Comparison of ENCODE assay signal across 1 fruit fly cellular context in the genomic region with DNA sequence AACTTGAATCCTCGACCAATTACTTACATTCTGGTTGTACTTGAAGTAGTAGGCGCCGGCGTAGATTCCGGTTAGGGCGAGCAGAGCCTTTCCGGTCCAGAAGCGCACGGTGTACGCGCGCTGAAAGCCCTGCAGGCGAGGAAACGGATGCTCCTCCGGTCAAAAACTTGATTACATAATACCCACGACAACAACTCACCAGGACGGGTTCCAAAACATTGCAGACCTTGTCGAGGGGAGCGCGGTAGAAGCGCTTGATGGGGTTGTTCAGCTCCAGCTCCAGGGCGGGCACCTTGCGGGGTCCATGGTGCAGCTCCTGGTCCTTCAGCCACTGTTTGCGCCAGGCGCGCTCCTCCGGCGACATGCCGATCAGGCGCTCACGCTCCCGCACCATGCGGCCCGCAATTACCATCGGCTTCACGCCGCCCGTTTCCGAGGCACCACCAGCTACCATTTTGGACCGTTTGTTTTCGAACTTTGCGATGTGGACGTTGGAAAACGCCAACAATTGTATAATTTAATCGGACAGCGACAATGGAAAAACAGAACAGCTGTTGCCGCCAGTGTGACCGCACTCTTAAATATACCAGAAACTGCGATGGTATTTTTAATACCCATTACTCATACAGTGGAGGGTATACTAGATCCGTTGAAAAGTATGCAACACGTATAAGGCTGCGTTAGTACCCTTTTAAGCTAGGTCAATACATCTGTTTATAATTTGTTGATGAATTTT.
A peak's percentile ranks its signal among the peaks of the same experiment; 100 is the strongest.
TF ChIP-seq lines count a peak whose summit lies in the region.

A gene (minus strand): TSS at position 556 of the 736 bp plus-strand sequence.

TF ChIP-seq in whole organism, embryonic, 481 proteins besides CTCF, POLR2A, EP300 and RAD21 (continued from another document):
- peak; percentile 57 for TF ChIP-seq E2f2 (GFP tag; IDR thresholded peaks at IDR 0.05; lab: Robert Waterston, UW)
- no peak for TF ChIP-seq crc (GFP tag; optimal IDR thresholded peaks at IDR 0.05; lab: Kevin White, UChicago)
- no peak for TF ChIP-seq CG14860 (GFP tag; IDR thresholded peaks at IDR 0.05; lab: Robert Waterston, UW; ENCODE audit: partially characterized antibody)
- no peak for TF ChIP-seq prd (optimal IDR thresholded peaks at IDR 0.05; lab: Kevin White, UChicago)
- TF ChIP-seq prd (GFP tag; IDR thresholded peaks at IDR 0.05; lab: Robert Waterston, UW), result no peak; the same call in 2 of the 3 replicates
- no peak for TF ChIP-seq tup (GFP tag; optimal IDR thresholded peaks at IDR 0.05; lab: Kevin White, UChicago)
- TF ChIP-seq CG32767 (GFP tag; IDR thresholded peaks at IDR 0.05; lab: Robert Waterston, UW), result 0 out of 2 replicates have a peak, but pooled peaks have one; percentile 31
- TF ChIP-seq lov (optimal IDR thresholded peaks at IDR 0.05; lab: Kevin White, UChicago), result no peak
- no peak for TF ChIP-seq lov (GFP tag; IDR thresholded peaks at IDR 0.05; lab: Robert Waterston, UW)
- peak; percentile 43 for TF ChIP-seq Atf-2 (GFP tag; optimal IDR thresholded peaks at IDR 0.05; lab: Kevin White, UChicago)
- TF ChIP-seq Ssrp (tag; optimal IDR thresholded peaks at IDR 0.05; lab: Kevin White, UChicago), result no peak
- TF ChIP-seq NFAT (GFP tag; IDR thresholded peaks at IDR 0.05; lab: Robert Waterston, UW), result peak; percentile 72
- TF ChIP-seq CG17328 (GFP tag; IDR thresholded peaks at IDR 0.05; lab: Robert Waterston, UW), result peak; percentile 71
- peak; percentile 93 for TF ChIP-seq D19B (GFP tag; optimal IDR thresholded peaks at IDR 0.05; lab: Kevin White, UChicago)
- no peak for TF ChIP-seq grn (GFP tag; optimal IDR thresholded peaks at IDR 0.05; lab: Kevin White, UChicago)
- peak; percentile 82 for TF ChIP-seq ci (GFP tag; IDR thresholded peaks at IDR 0.05; lab: Robert Waterston, UW)
- TF ChIP-seq CG1233 (GFP tag; optimal IDR thresholded peaks at IDR 0.05; lab: Kevin White, UChicago), result no peak
- TF ChIP-seq CG13287 (GFP tag; IDR thresholded peaks at IDR 0.05; lab: Robert Waterston, UW; ENCODE audit: partially characterized antibody), result peak; percentile 59
- TF ChIP-seq Fer3 (tag; optimal IDR thresholded peaks at IDR 0.05; lab: Kevin White, UChicago), result no peak
- peak; percentile 52 for TF ChIP-seq CoRest (tag; optimal IDR thresholded peaks at IDR 0.05; lab: Kevin White, UChicago)
- no peak for TF ChIP-seq oc (tag; optimal IDR thresholded peaks at IDR 0.05; lab: Kevin White, UChicago)
- TF ChIP-seq BEAF-32 (GFP tag; optimal IDR thresholded peaks at IDR 0.05; lab: Kevin White, UChicago), result peak; percentile 24
- peak; percentile 5 for TF ChIP-seq ind (GFP tag; optimal IDR thresholded peaks at IDR 0.05; lab: Kevin White, UChicago)
- TF ChIP-seq CG2202 (tag; optimal IDR thresholded peaks at IDR 0.05; lab: Kevin White, UChicago), result no peak
- peak; percentile 15 for TF ChIP-seq Elba2 (GFP tag; optimal IDR thresholded peaks at IDR 0.05; lab: Kevin White, UChicago)
- peak; percentile 23 for TF ChIP-seq CrebB (tag; optimal IDR thresholded peaks at IDR 0.05; lab: Kevin White, UChicago)
- peak; percentile 34; the same call in 1 of the 2 replicates for TF ChIP-seq hbn (GFP tag; IDR thresholded peaks at IDR 0.05; lab: Robert Waterston, UW; ENCODE audit: partially characterized antibody)
- peak; percentile 53; the same call in 1 of the 2 replicates for TF ChIP-seq CG7372 (GFP tag; IDR thresholded peaks at IDR 0.05; lab: Robert Waterston, UW)
- TF ChIP-seq CG12155 (GFP tag; optimal IDR thresholded peaks at IDR 0.05; lab: Kevin White, UChicago), result peak; percentile 21
- TF ChIP-seq sens (GFP tag; lab: Kevin White, UChicago), result peak; percentile 93
- peak; percentile 65 for TF ChIP-seq Xrp1 (GFP tag; IDR thresholded peaks at IDR 0.05; lab: Robert Waterston, UW)
- TF ChIP-seq CG7839 (tag; optimal IDR thresholded peaks at IDR 0.05; lab: Kevin White, UChicago), result no peak
- TF ChIP-seq CG11456 (GFP tag; IDR thresholded peaks at IDR 0.05; lab: Robert Waterston, UW), result peak; percentile 82
